Fruit fly (Drosophila melanogaster) whole organism, embryonic: ENCODE data around the gene CG7985.

Experiments used
- Ada2b ChIP-seq: fragments of 200-800 bp; sonication (Bioruptor generic); IDR thresholded peaks from 2 replicates; pipeline ENCODE4 v1.3.6; 2022; ENCODE audit warnings: missing biosample characterization, missing genetic modification characterization
- Adf1 ChIP-seq: fragments of 200-800 bp; sonication (Bioruptor generic); IDR thresholded peaks from 2 replicates; pipeline ENCODE4 v1.3.6; 2022; ENCODE audit warnings: missing biosample characterization, missing genetic modification characterization
- BEAF-32 ChIP-seq: fragments of 200-800 bp; sonication (Bioruptor generic); optimal IDR thresholded peaks from 3 replicates; lab custom pipeline; 2017; ENCODE audit warnings: missing biosample characterization, missing genetic modification characterization, mild to moderate bottlenecking, moderate library complexity, missing genetic modification reagents
- CG10147 ChIP-seq: fragments of 200-800 bp; sonication (Bioruptor generic); optimal IDR thresholded peaks from 2 replicates; lab custom pipeline; 2019; ENCODE audit warnings: missing biosample characterization, mild to moderate bottlenecking, missing genetic modification characterization, moderate library complexity
- CG11085 ChIP-seq: fragments of 200-800 bp; sonication (Bioruptor generic); IDR thresholded peaks from 2 replicates; pipeline ENCODE4 v1.3.6; 2022; ENCODE audit warnings: missing biosample characterization, missing genetic modification characterization
- CG11456 ChIP-seq: fragments of 200-800 bp; sonication (Bioruptor generic); IDR thresholded peaks from 3 replicates; pipeline ENCODE4 v1.3.6; 2022; ENCODE audit warnings: missing biosample characterization, missing genetic modification characterization
- CG12744 ChIP-seq: fragments of 200-800 bp; sonication (Bioruptor generic); optimal IDR thresholded peaks from 2 replicates; lab custom pipeline; 2016; ENCODE audit warnings: missing biosample characterization, missing genetic modification characterization
- CG14441 ChIP-seq: fragments of 200-800 bp; sonication (Bioruptor generic); IDR thresholded peaks from 2 replicates; pipeline ENCODE4 v1.3.6; 2022; ENCODE audit warnings: missing biosample characterization, missing genetic modification characterization
- CG1602 ChIP-seq: fragments of 200-800 bp; sonication (Bioruptor generic); optimal IDR thresholded peaks from 3 replicates; lab custom pipeline; 2016; ENCODE audit warnings: missing biosample characterization, missing genetic modification characterization
- CG16779 ChIP-seq: fragments of 200-800 bp; sonication (Bioruptor generic); IDR thresholded peaks from 2 replicates; pipeline ENCODE4 v1.3.6; 2022; ENCODE audit warnings: missing biosample characterization, missing genetic modification characterization
- CG17186 ChIP-seq: fragments of 200-800 bp; sonication (Bioruptor generic); optimal IDR thresholded peaks from 3 replicates; lab custom pipeline; 2017; ENCODE audit warnings: missing biosample characterization, missing genetic modification reagents, missing genetic modification characterization
- CG3847 ChIP-seq: fragments of 200-800 bp; sonication (Bioruptor generic); IDR thresholded peaks from 2 replicates; pipeline ENCODE4 v1.3.6; 2022; ENCODE audit warnings: missing biosample characterization, missing genetic modification characterization
- CG4730 ChIP-seq: fragments of 200-800 bp; sonication (Bioruptor generic); IDR thresholded peaks from 2 replicates; pipeline ENCODE4 v1.3.6; 2022; ENCODE audit warnings: missing biosample characterization, missing genetic modification characterization
- CG7372 ChIP-seq: fragments of 200-800 bp; sonication (Bioruptor generic); IDR thresholded peaks from 2 replicates; pipeline ENCODE4 v1.3.6; 2022; ENCODE audit warnings: missing biosample characterization, missing genetic modification characterization
- Dfd ChIP-seq, 2 experiments: fragments of >200 bp; optimal IDR thresholded peaks; 2 replicates each; lab custom pipeline; 2017; ENCODE audit warnings: missing biosample characterization in 2 of 2, missing genetic modification characterization in 2 of 2
- E2f2 ChIP-seq: fragments of 200-800 bp; sonication (Bioruptor generic); IDR thresholded peaks from 2 replicates; pipeline ENCODE4 v1.3.6; 2022; ENCODE audit warnings: missing biosample characterization, missing genetic modification characterization
- Gsc ChIP-seq: fragments of 200-800 bp; sonication (Bioruptor generic); IDR thresholded peaks from 2 replicates; pipeline ENCODE4 v1.3.6; 2022; ENCODE audit warnings: missing biosample characterization, missing genetic modification characterization
- H15 ChIP-seq: fragments of 200-800 bp; sonication (Bioruptor generic); IDR thresholded peaks from 3 replicates; pipeline ENCODE4 v1.3.6; 2022; ENCODE audit warnings: missing biosample characterization, missing genetic modification characterization
- Kr ChIP-seq: fragments of 200-800 bp; sonication (Bioruptor generic); optimal IDR thresholded peaks from 2 replicates; lab custom pipeline; 2017; ENCODE audit warnings: missing biosample characterization, mild to moderate bottlenecking, missing genetic modification characterization
- Max ChIP-seq: fragments of 200-800 bp; sonication (Bioruptor generic); optimal IDR thresholded peaks from 2 replicates; lab custom pipeline; 2016; ENCODE audit warnings: missing biosample characterization, mild to moderate bottlenecking, missing genetic modification characterization
- Oaz ChIP-seq: fragments of 200-800 bp; sonication (Bioruptor generic); IDR thresholded peaks from 2 replicates; pipeline ENCODE4 v1.3.6; 2022; ENCODE audit warnings: missing biosample characterization, missing genetic modification characterization
- Opbp ChIP-seq: fragments of 200-800 bp; sonication (Bioruptor generic); IDR thresholded peaks from 3 replicates; pipeline ENCODE4 v1.3.6; 2022; ENCODE audit warnings: missing biosample characterization, missing genetic modification characterization; ENCODE audit not compliant: partially characterized antibody
- Ravus ChIP-seq: fragments of 200-800 bp; sonication (Bioruptor generic); IDR thresholded peaks from 2 replicates; pipeline ENCODE4 v1.3.6; 2022; ENCODE audit warnings: missing biosample characterization, missing genetic modification characterization
- Sry-β ChIP-seq: fragments of 200-800 bp; sonication (Bioruptor generic); optimal IDR thresholded peaks from 2 replicates; lab custom pipeline; 2018; ENCODE audit warnings: missing biosample characterization, mild to moderate bottlenecking, missing genetic modification characterization, moderate library complexity
- abd-A ChIP-seq: fragments of 200-800 bp; sonication (Bioruptor generic); optimal IDR thresholded peaks from 3 replicates; lab custom pipeline; 2019; ENCODE audit warnings: missing biosample characterization, mild to moderate bottlenecking, missing genetic modification characterization, moderate library complexity
- ap ChIP-seq: fragments of 200-800 bp; sonication (Bioruptor generic); IDR thresholded peaks from 2 replicates; pipeline ENCODE4 v1.3.6; 2022; ENCODE audit warnings: missing biosample characterization, missing genetic modification characterization
- az2 ChIP-seq: fragments of 200-800 bp; sonication (Bioruptor generic); optimal IDR thresholded peaks from 3 replicates; lab custom pipeline; 2016; ENCODE audit warnings: missing biosample characterization, missing genetic modification characterization
- cad ChIP-seq: fragments of >200 bp; optimal IDR thresholded peaks from 2 replicates; lab custom pipeline; 2017; ENCODE audit warnings: missing biosample characterization, missing genetic modification characterization
- chif ChIP-seq, 2 experiments: fragments of 200-800 bp; sonication (Bioruptor generic); optimal IDR thresholded peaks; 3 replicates each; lab custom pipeline; 2016; ENCODE audit warnings: missing biosample characterization in 2 of 2, missing genetic modification characterization in 2 of 2
- chn ChIP-seq: fragments of 200-800 bp; sonication (Bioruptor generic); optimal IDR thresholded peaks from 2 replicates; lab custom pipeline; 2016; ENCODE audit warnings: missing biosample characterization, missing genetic modification characterization
- ci ChIP-seq: fragments of 200-800 bp; sonication (Bioruptor generic); IDR thresholded peaks from 3 replicates; pipeline ENCODE4 v1.3.6; 2022; ENCODE audit warnings: missing biosample characterization, missing genetic modification characterization
- corto ChIP-seq: fragments of 200-800 bp; sonication (Bioruptor generic); optimal IDR thresholded peaks from 2 replicates; lab custom pipeline; 2016; ENCODE audit warnings: missing biosample characterization, mild to moderate bottlenecking, missing genetic modification characterization, moderate library complexity
- croc ChIP-seq: fragments of 200-800 bp; sonication (Bioruptor generic); conservative IDR thresholded peaks from 3 replicates; pipeline ENCODE4 v1.3.6; 2022; ENCODE audit warnings: missing biosample characterization, missing genetic modification characterization
- esg ChIP-seq: fragments of 200-800 bp; sonication (Bioruptor generic); conservative IDR thresholded peaks from 2 replicates; pipeline ENCODE4 v1.3.6; 2022; ENCODE audit warnings: missing biosample characterization, missing genetic modification characterization
- fd64A ChIP-seq: fragments of 200-800 bp; sonication (Bioruptor generic); optimal IDR thresholded peaks from 3 replicates; lab custom pipeline; 2018; ENCODE audit warnings: missing biosample characterization, mild to moderate bottlenecking, missing genetic modification characterization
- gt ChIP-seq: fragments of 200-800 bp; sonication (Bioruptor generic); IDR thresholded peaks from 2 replicates; pipeline ENCODE4 v1.3.6; 2022; ENCODE audit warnings: missing biosample characterization, missing genetic modification characterization
- klu ChIP-seq: fragments of 200-800 bp; sonication (Bioruptor generic); IDR thresholded peaks from 2 replicates; pipeline ENCODE4 v1.3.6; 2022; ENCODE audit warnings: missing biosample characterization, missing genetic modification characterization
- lab ChIP-seq: fragments of 200-800 bp; sonication (Bioruptor generic); optimal IDR thresholded peaks from 3 replicates; lab custom pipeline; 2017; ENCODE audit warnings: missing biosample characterization, missing genetic modification characterization, mild to moderate bottlenecking, moderate library complexity, missing genetic modification reagents
- lbe ChIP-seq: fragments of 200-800 bp; sonication (Bioruptor generic); optimal IDR thresholded peaks from 2 replicates; lab custom pipeline; 2016; ENCODE audit warnings: missing biosample characterization, mild to moderate bottlenecking, missing genetic modification characterization
- lilli ChIP-seq: fragments of 200-800 bp; sonication (Bioruptor generic); optimal IDR thresholded peaks from 3 replicates; lab custom pipeline; 2016; ENCODE audit warnings: missing biosample characterization, missing genetic modification characterization
- luna ChIP-seq: fragments of 200-800 bp; sonication (Bioruptor generic); optimal IDR thresholded peaks from 2 replicates; lab custom pipeline; 2016; ENCODE audit warnings: missing biosample characterization, missing genetic modification characterization
- maf-S ChIP-seq: fragments of 200-800 bp; sonication (Bioruptor generic); optimal IDR thresholded peaks from 2 replicates; lab custom pipeline; 2016; ENCODE audit warnings: missing biosample characterization, missing genetic modification characterization
- onecut ChIP-seq: fragments of 200-800 bp; sonication (Bioruptor generic); IDR thresholded peaks from 2 replicates; pipeline ENCODE4 v1.3.6; 2022; ENCODE audit warnings: missing biosample characterization, missing genetic modification characterization
- org-1 ChIP-seq: fragments of 200-800 bp; sonication (Bioruptor generic); optimal IDR thresholded peaks from 2 replicates; lab custom pipeline; 2017; ENCODE audit warnings: missing biosample characterization, missing genetic modification characterization
- pan ChIP-seq, 4 experiments: fragments of >200 bp in 3 of 4; fragments of 200-800 bp in 1 of 4; sonication (Bioruptor generic) in 1 of 4; optimal IDR thresholded peaks in 3 of 4; IDR thresholded peaks in 1 of 4; 2 replicates each; pipeline versions ENCODE4 v1.3.6 to Lab custom; 2017 to 2022; ENCODE audit warnings: missing biosample characterization in 2 of 4, missing genetic modification characterization in 2 of 4, mixed read lengths in 1 of 4
- pnt ChIP-seq: fragments of 200-800 bp; sonication (Bioruptor generic); optimal IDR thresholded peaks from 3 replicates; lab custom pipeline; 2016; ENCODE audit warnings: missing biosample characterization, missing genetic modification characterization
- prd ChIP-seq, 3 experiments: fragments of >200 bp in 2 of 3; fragments of 200-800 bp in 1 of 3; sonication (Bioruptor generic) in 1 of 3; optimal IDR thresholded peaks in 2 of 3; IDR thresholded peaks in 1 of 3; 2 replicates in 2 of 3; 3 replicates in 1 of 3; pipeline versions ENCODE4 v1.3.6 to Lab custom; 2017 to 2022; ENCODE audit warnings: missing biosample characterization in 1 of 3, missing genetic modification characterization in 1 of 3
- rib ChIP-seq: fragments of 200-800 bp; sonication (Bioruptor generic); IDR thresholded peaks from 2 replicates; pipeline ENCODE4 v1.3.6; 2022; ENCODE audit warnings: missing biosample characterization, missing genetic modification characterization
- sc ChIP-seq, 3 experiments: fragments of >200 bp in 2 of 3; fragments of 200-800 bp in 1 of 3; sonication (Bioruptor generic) in 1 of 3; optimal IDR thresholded peaks; 2 replicates in 2 of 3; 3 replicates in 1 of 3; lab custom pipeline; 2017; ENCODE audit warnings: mild to moderate bottlenecking in 1 of 3, missing biosample characterization in 1 of 3, missing genetic modification characterization in 1 of 3, missing genetic modification reagents in 1 of 3
- sima ChIP-seq: fragments of 200-800 bp; sonication (Bioruptor generic); optimal IDR thresholded peaks from 2 replicates; lab custom pipeline; 2016; ENCODE audit warnings: missing biosample characterization, missing genetic modification characterization
- zfh2 ChIP-seq: fragments of 200-800 bp; sonication (Bioruptor generic); optimal IDR thresholded peaks from 2 replicates; lab custom pipeline; 2016; ENCODE audit warnings: missing biosample characterization, missing genetic modification characterization

The CG7985 gene

dm6 chr3R:18198518-18199118 is 1.0 kb upstream of the CG7985 start (continued):
- TF ChIP-seq chn (no peak), CG11456 (GFP tag; lab: Robert Waterston, UW) (no peak), abd-A (peak; percentile 4), prd (optimal IDR thresholded peaks at IDR 0.05; lab: Kevin White, UChicago) (no peak), prd (GFP tag; IDR thresholded peaks at IDR 0.05; lab: Robert Waterston, UW) (no peak), chif (GFP tag; optimal IDR thresholded peaks at IDR 0.05; lab: Kevin White, UChicago) (no peak), CG17186 (no peak), lab (GFP tag; lab: Kevin White, UChicago) (peak; percentile 45), esg (GFP tag; lab: Robert Waterston, UW) (no peak), lbe (peak; percentile 73), CG1602 (GFP tag; lab: Kevin White, UChicago) (peak; percentile 4), E2f2 (GFP tag; lab: Robert Waterston, UW) (no peak), klu (no peak), zfh2 (no peak), H15 (no peak), CG7372 (GFP tag; lab: Robert Waterston, UW) (no peak), sc (optimal IDR thresholded peaks at IDR 0.05; lab: Kevin White, UChicago) (no peak), sc (GFP tag; optimal IDR thresholded peaks at IDR 0.05; lab: Kevin White, UChicago) (no peak), Ada2b (GFP tag; lab: Robert Waterston, UW) (no peak), sima (GFP tag; lab: Kevin White, UChicago) (peak; percentile 16), CG16779 (GFP tag; lab: Robert Waterston, UW) (no peak), croc (GFP tag; lab: Robert Waterston, UW) (no peak), gt (no peak), az2 (GFP tag; lab: Kevin White, UChicago) (no peak), Gsc (no peak), Sry-β (GFP tag; lab: Kevin White, UChicago) (no peak), pnt (GFP tag; lab: Kevin White, UChicago) (no peak), org-1 (GFP tag; lab: Kevin White, UChicago) (peak; percentile 67), rib (no peak), Dfd (GFP tag; optimal IDR thresholded peaks at IDR 0.05; lab: Kevin White, UChicago) (no peak), CG3847 (GFP tag; lab: Robert Waterston, UW) (no peak), Opbp (no peak), CG11085 (GFP tag; lab: Robert Waterston, UW) (no peak), Max (GFP tag; lab: Kevin White, UChicago) (peak; percentile 4), cad (no peak), Ravus (GFP tag; lab: Robert Waterston, UW) (no peak), Kr (GFP tag; lab: Kevin White, UChicago) (peak; percentile 17), luna (GFP tag; lab: Kevin White, UChicago) (no peak), Adf1 (no peak), CG4730 (GFP tag; lab: Robert Waterston, UW) (no peak), CG14441 (no peak), CG10147 (GFP tag; lab: Kevin White, UChicago) (no peak), ci (GFP tag; lab: Robert Waterston, UW) (no peak), BEAF-32 (no peak), Oaz (GFP tag; lab: Robert Waterston, UW) (no peak), pan (optimal IDR thresholded peaks at IDR 0.05; lab: Kevin White, UChicago) (no peak), pan (GFP tag; optimal IDR thresholded peaks at IDR 0.05 in 1 of 2, IDR thresholded peaks at IDR 0.05 in 1 of 2) (no peak), corto (GFP tag; lab: Kevin White, UChicago) (peak; percentile 18), lilli (GFP tag; lab: Kevin White, UChicago) (peak; percentile 26), maf-S (GFP tag; lab: Kevin White, UChicago) (peak; percentile 3), fd64A (peak; percentile 58), CG12744 (GFP tag; lab: Kevin White, UChicago) (peak; percentile 39), ap (GFP tag; lab: Robert Waterston, UW) (no peak), onecut (GFP tag; lab: Robert Waterston, UW) (peak; percentile 94)
